Fruit fly (Drosophila melanogaster) whole organism, larva: Measurements from ENCODE around the gene Vha16-3.

ENCODE experiments used
- noc ChIP-seq: fragments of 200-800 bp; sonication (Bioruptor generic); optimal IDR thresholded peaks from 3 replicates; lab custom pipeline; 2019; ENCODE audit warnings: missing biosample characterization, mild to moderate bottlenecking, missing genetic modification characterization, moderate library complexity

Gene Vha16-3

DNA sequence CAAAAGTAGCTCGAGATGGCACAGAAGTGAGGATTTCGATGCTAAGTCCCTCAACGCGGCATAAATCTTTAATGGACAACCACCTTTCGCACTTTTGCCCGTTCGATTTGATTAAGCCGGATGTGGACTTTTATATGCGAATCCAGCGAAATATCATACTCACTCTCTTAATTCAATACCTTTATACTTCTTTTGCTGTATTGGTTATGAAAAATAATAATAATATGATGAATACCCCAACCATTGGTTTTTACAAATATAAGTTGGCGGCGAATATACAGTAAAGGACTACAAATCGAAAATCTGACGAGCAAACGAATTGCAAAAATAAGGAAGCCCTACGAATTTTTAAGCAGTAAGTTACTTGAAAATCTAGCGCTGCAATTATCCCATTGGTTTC lies at the start of gene Vha16-3:
Vha16-3 (plus strand) TSS at position 301 of the 400 bp plus-strand sequence.
- TF ChIP-seq noc (tag; lab: Kevin White, UChicago), result no peak

DNA sequence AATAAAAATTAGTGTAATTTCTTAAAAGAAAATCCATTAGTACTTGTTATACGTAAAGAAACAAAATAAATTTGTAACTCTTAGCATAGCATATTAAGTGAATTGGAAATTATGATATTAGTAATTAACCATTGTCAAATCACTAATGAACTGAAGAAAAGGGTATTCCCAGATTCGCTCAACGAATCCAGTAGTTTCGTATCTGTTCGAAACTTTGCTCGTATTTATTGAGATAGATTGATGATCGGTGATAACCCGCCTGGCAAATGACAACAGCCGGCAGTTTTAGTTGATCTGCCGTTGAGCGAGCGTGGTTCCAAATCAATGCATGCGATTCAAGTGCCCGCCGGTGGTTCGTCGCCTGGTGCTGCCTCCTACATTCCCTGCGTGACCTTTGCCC lies 48.2 kb upstream of the Vha16-3 start, which contains the start of gene CG7560:
CG7560 (plus strand) TSS at position 301 of the 400 bp plus-strand sequence.
- no peak for TF ChIP-seq noc (tag; lab: Kevin White, UChicago)

DNA sequence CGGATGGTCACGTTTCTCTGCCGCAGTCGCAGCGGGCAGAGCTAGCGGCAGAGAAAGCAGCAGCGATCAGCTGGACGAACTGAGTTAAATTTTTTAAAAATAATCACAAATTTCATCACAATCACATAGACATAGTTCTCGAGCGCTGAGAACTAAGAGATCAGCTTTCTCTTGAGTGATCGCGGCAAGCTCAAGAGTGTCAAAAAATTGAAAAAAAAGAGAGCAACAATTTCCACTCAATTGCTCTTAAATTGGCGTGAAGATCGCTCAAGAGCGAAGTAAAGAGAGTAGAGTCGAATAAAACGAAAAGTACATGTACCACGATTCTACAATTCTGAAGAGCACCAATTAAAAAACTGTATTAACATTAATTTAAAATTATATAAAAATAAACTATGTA lies 44.7 kb upstream of the Vha16-3 start:
- TF ChIP-seq noc (tag; lab: Kevin White, UChicago), result no peak

DNA sequence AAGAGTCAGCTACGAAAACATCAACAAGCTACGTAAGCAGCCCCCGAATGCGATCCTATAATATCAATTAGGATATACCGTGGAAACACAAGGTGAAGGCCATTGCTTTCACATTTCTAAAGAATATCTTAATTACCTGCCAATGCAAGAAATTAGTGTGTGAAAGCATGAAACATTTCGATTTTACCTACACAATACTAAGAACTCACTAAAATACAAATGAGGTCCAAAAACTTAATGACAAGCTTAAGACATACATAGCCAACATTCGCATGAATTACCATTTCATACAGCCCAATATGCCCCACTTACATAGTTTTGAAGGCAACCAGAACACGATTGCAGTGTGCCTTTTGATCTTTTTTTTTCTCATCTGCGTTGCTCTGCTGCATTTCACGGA lies 43.4 kb upstream of the Vha16-3 start:
- no peak for TF ChIP-seq noc (tag; lab: Kevin White, UChicago)

DNA sequence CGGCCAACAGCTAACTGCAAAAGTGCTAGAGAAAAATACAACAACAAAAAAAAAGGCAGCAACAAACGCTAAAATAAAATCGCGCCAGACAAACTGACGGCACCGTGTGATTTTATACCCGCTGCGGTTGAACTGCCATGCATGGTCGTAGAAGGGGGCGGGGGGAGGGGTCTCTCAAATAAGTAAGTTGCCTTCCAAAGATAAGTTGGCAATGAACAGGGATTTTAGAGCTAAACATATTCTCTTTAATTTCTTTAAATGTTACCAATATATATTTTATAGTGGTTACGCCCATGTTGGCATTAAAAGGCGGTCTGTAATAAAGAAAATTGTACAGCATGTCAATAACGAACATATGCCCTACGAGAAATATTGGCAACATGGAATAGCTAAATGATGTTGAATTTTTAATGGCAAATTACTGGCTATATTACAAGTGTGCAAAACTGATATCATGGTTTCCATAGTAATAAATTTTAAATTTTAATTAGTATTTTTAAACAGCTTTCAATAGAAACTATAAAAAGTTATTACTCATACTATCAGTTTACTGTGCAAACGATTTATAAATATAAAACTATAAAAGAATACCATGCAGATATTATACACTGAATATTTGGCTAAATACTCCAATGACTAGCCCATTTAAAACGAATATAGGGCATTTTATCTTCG lies 41.7 kb upstream of the Vha16-3 start:
- peak; percentile 82 for TF ChIP-seq noc (tag; lab: Kevin White, UChicago)

DNA sequence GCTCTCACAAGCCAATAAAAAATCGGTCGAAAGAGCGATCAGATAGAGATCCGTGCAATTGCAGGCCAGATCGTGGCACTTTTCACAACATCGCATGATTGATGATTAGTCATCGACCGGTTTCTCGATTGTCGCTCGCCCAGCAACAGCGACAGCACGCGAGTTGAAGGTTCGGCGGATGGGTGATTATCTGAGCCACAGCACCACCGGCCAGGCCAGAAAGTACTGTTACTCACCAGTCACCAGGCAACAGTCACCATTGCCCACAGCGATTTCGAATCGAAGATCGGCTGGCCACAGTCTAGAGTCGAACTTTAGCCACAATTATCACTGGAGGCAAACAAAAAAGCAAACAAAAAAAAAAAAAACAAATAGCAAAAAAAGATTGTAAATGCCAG lies 41.2 kb upstream of the Vha16-3 start:
- no peak for TF ChIP-seq noc (tag; lab: Kevin White, UChicago)

DNA sequence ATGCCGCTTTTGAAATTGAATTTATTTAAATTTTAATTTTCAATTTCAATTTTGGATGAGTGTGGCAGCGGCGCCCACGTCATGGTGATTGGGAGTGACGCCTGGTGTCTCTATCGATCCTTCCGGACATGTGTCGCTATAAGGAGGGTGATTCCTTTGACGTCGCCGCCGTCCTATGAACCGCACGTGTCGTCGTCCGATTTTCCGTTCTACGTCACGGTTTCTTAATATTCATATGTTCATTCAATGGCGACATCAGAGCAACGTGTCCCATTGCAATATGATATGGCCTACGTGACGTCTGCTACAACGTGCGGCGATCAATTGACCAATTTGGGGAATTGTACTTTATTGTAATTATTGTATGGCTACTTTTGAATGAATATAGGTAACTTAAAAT lies 40.6 kb upstream of the Vha16-3 start:
- TF ChIP-seq noc (tag; lab: Kevin White, UChicago), result no peak

DNA sequence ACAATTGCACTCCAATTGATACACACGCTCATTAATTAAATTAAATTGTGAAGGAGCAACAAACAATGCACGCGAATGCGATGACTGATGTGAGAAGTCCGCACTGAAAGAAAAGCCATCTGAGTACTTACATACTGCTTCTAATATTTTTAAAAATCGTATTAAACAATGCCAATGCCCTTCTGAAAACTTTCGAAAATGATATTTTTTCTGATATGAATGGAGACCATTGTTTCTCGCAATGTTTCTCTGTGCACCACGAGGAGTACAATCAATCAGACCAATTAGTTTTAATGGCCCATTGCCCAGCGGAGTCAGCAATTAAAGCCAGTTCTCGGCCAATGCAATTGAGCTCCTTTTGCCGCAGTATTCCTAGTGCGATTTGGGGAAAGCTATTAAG lies 39.9 kb upstream of the Vha16-3 start:
- no peak for TF ChIP-seq noc (tag; lab: Kevin White, UChicago)

DNA sequence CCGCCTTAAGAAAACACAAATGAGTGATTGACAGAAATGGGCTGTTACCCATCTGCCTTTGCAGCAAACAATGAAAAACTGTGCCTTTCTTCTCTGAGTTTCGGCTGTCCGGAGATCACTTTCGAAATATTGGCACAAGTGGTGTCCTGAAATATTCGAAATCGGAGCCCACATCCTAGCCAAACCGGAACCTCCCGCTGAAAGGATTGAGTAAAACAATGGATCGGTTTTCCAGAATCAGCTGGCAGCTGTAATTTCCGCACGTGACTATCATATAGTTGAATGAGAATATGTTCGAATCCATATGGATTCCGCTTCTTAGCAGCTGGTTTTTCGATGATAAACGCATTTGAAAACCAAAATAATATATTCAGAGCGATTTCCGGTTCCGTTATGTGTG lies 39.0 kb upstream of the Vha16-3 start:
- no peak for TF ChIP-seq noc (tag; lab: Kevin White, UChicago)

DNA sequence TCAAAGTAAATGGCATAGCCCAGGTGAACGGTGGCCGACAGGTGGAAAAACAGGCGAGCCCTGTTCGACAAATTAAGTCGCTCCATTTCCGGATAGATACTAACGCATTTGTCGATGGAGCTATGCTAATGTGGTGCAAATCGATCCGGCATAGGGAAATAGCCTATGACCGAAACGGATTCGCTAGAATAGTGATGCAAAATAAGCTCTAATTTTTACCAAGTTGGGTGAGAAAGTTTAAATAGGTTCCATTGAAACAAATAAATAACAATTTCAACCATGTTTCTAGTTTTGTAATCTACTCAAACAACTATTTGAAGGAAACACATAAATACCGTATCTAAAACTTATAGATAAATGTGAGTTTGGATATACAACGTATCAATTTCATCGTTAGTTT lies 37.7 kb upstream of the Vha16-3 start, which contains the start of gene CG6149:
CG6149 (minus strand) TSS at position 101 of the 400 bp plus-strand sequence.
- no peak for TF ChIP-seq noc (tag; lab: Kevin White, UChicago)

DNA sequence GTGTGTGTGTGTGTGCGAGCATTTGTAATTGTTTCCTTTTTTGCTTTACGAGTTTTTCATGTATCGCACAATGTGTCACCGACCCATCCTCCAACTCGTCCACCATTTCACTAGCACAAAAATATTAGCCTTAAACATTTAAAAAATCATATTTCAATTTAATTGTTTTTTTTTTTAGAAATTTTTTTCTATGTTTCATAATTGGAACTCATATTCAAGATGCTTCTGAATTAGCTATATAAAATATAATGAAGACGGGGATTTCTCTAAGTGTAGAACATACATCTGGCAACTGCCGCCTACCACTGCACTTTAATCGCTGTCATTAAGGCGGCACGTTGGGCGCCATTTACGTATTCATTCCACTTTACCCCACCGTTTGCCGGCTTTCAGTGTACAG lies 33.5 kb upstream of the Vha16-3 start:
- TF ChIP-seq noc (tag; lab: Kevin White, UChicago), result no peak

DNA sequence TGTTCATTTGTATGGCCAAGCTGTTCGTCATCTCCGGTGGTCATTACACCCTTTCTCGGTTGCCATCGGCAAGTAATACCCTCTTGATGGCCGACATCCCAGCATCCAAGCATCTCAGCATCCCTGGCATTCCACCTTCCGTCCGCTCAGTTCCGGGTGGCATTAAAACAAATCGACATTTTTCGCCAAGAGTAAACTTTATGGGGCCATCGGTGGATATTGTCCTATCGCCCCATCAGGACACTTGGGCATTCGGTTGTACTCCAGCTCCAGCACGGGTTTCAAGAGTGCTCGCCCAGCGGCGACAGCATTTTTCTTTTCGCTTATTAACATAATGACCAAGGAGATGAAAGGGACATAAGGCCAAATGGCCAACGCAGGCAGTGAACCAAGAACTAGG lies 32.8 kb upstream of the Vha16-3 start:
- TF ChIP-seq noc (tag; lab: Kevin White, UChicago), result no peak

DNA sequence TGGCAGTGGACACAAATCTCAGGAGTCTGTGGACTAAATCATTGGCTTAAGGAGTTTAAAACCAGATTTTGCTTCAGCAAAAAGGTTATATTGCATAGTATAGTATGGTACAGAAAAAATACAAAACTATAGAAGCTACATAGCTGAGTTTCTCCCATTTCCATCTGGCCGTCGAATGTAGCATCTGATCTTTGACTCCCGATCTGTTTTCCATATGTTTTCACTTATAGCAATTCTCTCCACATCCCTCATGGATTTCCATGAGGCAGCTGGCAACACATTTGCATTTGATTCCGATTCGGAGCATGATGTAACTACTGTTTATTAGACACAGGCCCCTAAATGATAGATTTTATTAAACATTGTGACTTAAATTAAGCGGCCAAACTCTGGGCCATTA lies 32.3 kb upstream of the Vha16-3 start:
- TF ChIP-seq noc (tag; lab: Kevin White, UChicago), result no peak

DNA sequence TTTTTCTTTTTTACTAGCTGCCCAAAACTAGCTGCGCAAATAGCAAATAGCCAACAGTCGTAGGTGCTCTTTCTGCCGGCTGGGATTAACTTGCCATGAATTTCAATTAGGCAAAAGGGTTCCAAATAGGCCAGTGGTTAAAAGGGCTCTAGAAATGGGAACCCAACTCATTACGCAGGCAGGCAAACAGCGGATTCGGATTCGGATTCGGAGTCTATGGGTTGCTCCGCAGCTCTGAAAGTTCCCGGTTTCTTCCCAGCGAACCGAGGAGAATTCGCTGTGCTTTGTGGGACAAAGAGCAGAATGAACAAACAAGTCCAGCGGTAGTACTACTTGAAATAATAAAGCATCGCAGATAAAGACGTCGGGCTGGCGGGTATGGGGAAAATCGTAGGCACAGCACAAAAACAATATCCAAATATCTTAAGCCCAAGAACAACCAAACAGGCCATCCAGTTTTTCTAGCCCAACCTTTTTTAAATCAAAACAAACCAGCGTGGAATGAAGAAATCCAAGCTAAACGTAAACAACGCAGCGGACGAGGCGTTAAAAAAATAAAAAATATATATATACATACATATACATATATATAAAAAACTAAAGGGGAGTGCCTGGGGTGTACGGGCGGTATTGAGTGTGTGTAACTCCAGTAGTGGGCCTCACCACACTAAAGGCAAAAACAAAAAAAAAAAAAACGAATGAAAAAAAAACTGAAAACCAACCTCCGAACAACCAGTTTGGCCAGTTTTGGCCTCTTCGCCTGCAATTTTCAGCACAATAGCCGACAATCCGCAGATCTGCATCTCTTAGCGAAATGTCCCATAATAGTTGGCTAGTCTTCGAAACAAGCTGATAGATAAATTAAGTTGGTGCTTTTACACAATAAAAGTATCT lies 31.0 kb upstream of the Vha16-3 start:
- TF ChIP-seq noc (tag; lab: Kevin White, UChicago), result no peak

DNA sequence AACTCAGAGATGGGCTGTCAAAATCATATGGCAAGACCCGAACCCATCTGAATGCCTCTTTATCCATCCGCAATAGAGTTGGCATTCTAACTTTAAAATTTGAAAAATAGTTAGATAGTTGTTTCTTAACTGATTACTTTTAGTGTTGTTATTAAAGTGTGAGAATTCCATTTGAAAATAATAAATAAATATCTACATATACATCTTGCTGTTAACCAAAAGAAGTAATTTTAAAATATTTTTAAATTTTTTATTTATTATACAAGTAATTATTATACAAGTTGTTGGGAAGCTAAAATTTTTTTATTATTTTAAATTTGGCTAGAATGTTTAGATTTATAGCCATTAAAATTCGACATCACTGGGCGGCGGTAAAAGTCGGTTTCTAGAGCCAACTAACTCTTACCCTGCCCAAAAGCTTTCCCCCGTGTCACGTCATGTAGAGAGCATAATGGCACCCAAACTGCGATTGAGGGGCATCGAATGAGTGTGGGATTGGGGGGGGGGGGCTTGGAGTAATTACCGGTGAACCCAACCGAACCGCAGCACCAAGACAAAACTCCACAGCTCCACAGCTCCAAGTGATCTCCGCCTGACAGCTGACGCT lies 29.5 kb upstream of the Vha16-3 start:
- TF ChIP-seq noc (tag; lab: Kevin White, UChicago), result no peak

DNA sequence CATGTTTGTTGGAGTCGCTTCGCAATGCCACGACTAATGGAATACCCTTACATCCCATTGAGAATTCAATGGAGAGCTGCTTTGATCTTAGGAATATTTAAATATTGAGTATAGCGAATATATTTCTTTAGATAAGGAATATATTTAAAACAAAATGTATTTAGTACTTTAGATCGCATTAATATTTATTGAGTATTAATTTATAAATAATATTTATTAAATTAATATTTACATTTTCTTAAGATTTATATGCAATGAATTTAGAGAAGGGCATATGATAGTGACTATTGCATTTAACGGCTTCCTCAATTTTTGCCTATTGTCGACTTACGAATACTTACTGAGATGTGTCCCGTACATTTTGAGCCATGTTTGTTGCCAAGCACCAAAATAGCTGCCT lies 28.9 kb upstream of the Vha16-3 start:
- peak; percentile 3 for TF ChIP-seq noc (tag; lab: Kevin White, UChicago)
